Fruit fly (Drosophila melanogaster): Measurements from ENCODE around the gene dob.
A peak's percentile ranks its signal among the peaks of the same experiment; 100 is the strongest.

DNA sequence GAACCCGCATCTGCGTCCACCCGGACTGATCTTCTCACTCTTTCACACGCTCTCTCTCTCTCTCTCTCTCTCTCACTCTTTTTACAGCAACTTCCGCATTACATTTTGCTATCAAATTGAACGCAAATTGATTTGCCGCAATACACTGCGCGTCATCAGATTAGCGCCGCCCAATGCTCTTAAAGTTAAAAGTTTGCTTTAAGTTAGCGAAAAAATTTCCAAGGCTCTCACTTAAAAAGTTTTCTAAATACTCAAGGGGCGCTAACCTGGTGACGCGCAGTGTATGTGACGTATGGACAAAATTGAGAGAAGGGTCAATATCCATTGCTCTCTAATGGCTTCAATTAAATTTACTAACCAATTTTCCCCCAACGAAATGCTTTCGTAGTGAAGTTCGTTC is 44.6 kb upstream of the dob start:
- TF ChIP-seq h (GFP tag; optimal IDR thresholded peaks at IDR 0.05), result peak; percentile 64
- TF ChIP-seq dl (GFP tag; optimal IDR thresholded peaks at IDR 0.05; ENCODE audit: insufficient read depth in 1 of 2, partially characterized antibody in 2 of 2), result no peak
- TF ChIP-seq brk (GFP tag; optimal IDR thresholded peaks at IDR 0.05), result no peak
- TF ChIP-seq pan (optimal IDR thresholded peaks at IDR 0.05), result no peak
- no peak for TF ChIP-seq jim (GFP tag; optimal IDR thresholded peaks at IDR 0.05)
- TF ChIP-seq Dif (GFP tag; optimal IDR thresholded peaks at IDR 0.05; ENCODE audit: partially characterized antibody), result no peak
